Worm (Caenorhabditis elegans) whole organism, young adult: Measurements from ENCODE around the gene F21C10.13.

ENCODE experiments used
- B0035.1 ChIP-seq: sonication (generic microtip); optimal IDR thresholded peaks from 2 replicates; lab custom pipeline; 2016; ENCODE audit warnings: missing genetic modification characterization, mild to moderate bottlenecking, missing compliant biosample characterization, missing genotype, missing genetic modification reagents
- B0336.3 ChIP-seq: fragments of 200-800 bp; sonication (Bioruptor generic); IDR thresholded peaks from 2 replicates; pipeline ENCODE4 v1.3.6; 2022; ENCODE audit warnings: missing genetic modification characterization, missing compliant biosample characterization
- F55B11.4 ChIP-seq: sonication (generic microtip); optimal IDR thresholded peaks from 2 replicates; lab custom pipeline; 2016; ENCODE audit warnings: missing compliant biosample characterization, missing genetic modification characterization, borderline replicate concordance; ENCODE audit not compliant: insufficient read depth
- Y56A3A.18 ChIP-seq: fragments of 200-800 bp; sonication (Bioruptor generic); IDR thresholded peaks from 2 replicates; pipeline ENCODE4 v1.3.6; 2022; ENCODE audit warnings: missing genetic modification reagents, missing genetic modification characterization, missing compliant biosample characterization
- Y67H2A.10 ChIP-seq: fragments of 200-800 bp; sonication (Bioruptor generic); conservative IDR thresholded peaks from 2 replicates; pipeline ENCODE4 v1.3.6; 2022; ENCODE audit warnings: missing genetic modification reagents, missing genetic modification characterization, missing compliant biosample characterization
- atf-7 ChIP-seq: sonication (generic microtip); optimal IDR thresholded peaks from 2 replicates; lab custom pipeline; 2017; ENCODE audit warnings: mild to moderate bottlenecking, missing genetic modification characterization, missing compliant biosample characterization
- attf-6 ChIP-seq: fragments of 200-800 bp; sonication (Bioruptor generic); IDR thresholded peaks from 2 replicates; pipeline ENCODE4 v1.3.6; 2022; ENCODE audit warnings: missing genetic modification reagents, missing genetic modification characterization, missing compliant biosample characterization
- cebp-1 ChIP-seq, 2 experiments: fragments of 200-800 bp in 1 of 2; sonication (Bioruptor generic) in 1 of 2; sonication (generic microtip) in 1 of 2; IDR thresholded peaks in 1 of 2; optimal IDR thresholded peaks in 1 of 2; 2 replicates each; pipeline versions ENCODE4 v1.3.6 to Lab custom; 2017 to 2022; ENCODE audit warnings: missing compliant biosample characterization in 2 of 2, missing genetic modification characterization in 2 of 2, mild to moderate bottlenecking in 1 of 2, missing genetic modification reagents in 1 of 2, moderate library complexity in 1 of 2
- ceh-100 ChIP-seq: fragments of 200-800 bp; sonication (Bioruptor generic); IDR thresholded peaks from 2 replicates; pipeline ENCODE4 v1.3.6; 2022; ENCODE audit warnings: missing genetic modification reagents, missing genetic modification characterization, missing compliant biosample characterization
- ceh-40 ChIP-seq: fragments of 200-800 bp; sonication (Bioruptor generic); IDR thresholded peaks from 2 replicates; pipeline ENCODE4 v1.3.6; 2022; ENCODE audit warnings: missing genetic modification characterization, missing compliant biosample characterization
- ceh-79 ChIP-seq: sonication (generic microtip); optimal IDR thresholded peaks from 2 replicates; lab custom pipeline; 2017; ENCODE audit warnings: mild to moderate bottlenecking, missing genetic modification characterization, missing compliant biosample characterization
- ceh-91 ChIP-seq: fragments of 200-800 bp; sonication (Bioruptor generic); IDR thresholded peaks from 2 replicates; pipeline ENCODE4 v1.3.6; 2022; ENCODE audit warnings: missing genetic modification reagents, missing genetic modification characterization, missing compliant biosample characterization
- dox-1 ChIP-seq: fragments of 200-800 bp; sonication (Bioruptor generic); IDR thresholded peaks from 2 replicates; pipeline ENCODE4 v1.3.6; 2022; ENCODE audit warnings: missing genetic modification reagents, missing genetic modification characterization, missing compliant biosample characterization
- egl-44 ChIP-seq: fragments of 200-800 bp; sonication (Bioruptor generic); IDR thresholded peaks from 2 replicates; pipeline ENCODE4 v1.3.6; 2022; ENCODE audit warnings: missing genetic modification reagents, missing genetic modification characterization, missing compliant biosample characterization
- ekl-4 ChIP-seq: fragments of 200-800 bp; sonication (Bioruptor generic); IDR thresholded peaks from 2 replicates; pipeline ENCODE4 v1.3.6; 2022; ENCODE audit warnings: missing genetic modification reagents, missing genetic modification characterization, missing compliant biosample characterization
- ets-4 ChIP-seq: fragments of 200-800 bp; sonication (Bioruptor generic); optimal IDR thresholded peaks from 2 replicates; lab custom pipeline; 2018; ENCODE audit warnings: mild to moderate bottlenecking, missing genetic modification characterization, missing compliant biosample characterization
- hlh-12 ChIP-seq: sonication (generic microtip); optimal IDR thresholded peaks from 2 replicates; lab custom pipeline; 2016; ENCODE audit warnings: missing genetic modification characterization, missing compliant biosample characterization
- hmg-1.2 ChIP-seq: fragments of 200-800 bp; sonication (Bioruptor generic); IDR thresholded peaks from 2 replicates; pipeline ENCODE4 v1.3.6; 2022; ENCODE audit warnings: missing genetic modification reagents, missing genetic modification characterization, missing compliant biosample characterization
- hmg-20 ChIP-seq: fragments of 200-800 bp; sonication (Bioruptor generic); IDR thresholded peaks from 2 replicates; pipeline ENCODE4 v1.3.6; 2022; ENCODE audit warnings: missing genetic modification reagents, missing genetic modification characterization, missing compliant biosample characterization
- hsf-1 ChIP-seq: fragments of 200-800 bp; sonication (Bioruptor generic); IDR thresholded peaks from 2 replicates; pipeline ENCODE4 v1.3.6; 2022; ENCODE audit warnings: missing genetic modification reagents, missing genetic modification characterization, missing compliant biosample characterization
- let-526 ChIP-seq: fragments of 200-800 bp; sonication (Bioruptor generic); IDR thresholded peaks from 2 replicates; pipeline ENCODE4 v1.3.6; 2022; ENCODE audit warnings: missing genetic modification reagents, missing genetic modification characterization, missing compliant biosample characterization
- lin-54 ChIP-seq: fragments of 200-800 bp; sonication (Bioruptor generic); optimal IDR thresholded peaks from 2 replicates; lab custom pipeline; 2018; ENCODE audit warnings: mild to moderate bottlenecking, missing genetic modification characterization, missing compliant biosample characterization
- lir-1 ChIP-seq: fragments of 200-800 bp; sonication (Bioruptor generic); conservative IDR thresholded peaks from 2 replicates; pipeline ENCODE4 v1.3.6; 2022; ENCODE audit warnings: missing genetic modification reagents, missing genetic modification characterization, missing compliant biosample characterization
- madf-3 ChIP-seq: fragments of 200-800 bp; sonication (Bioruptor generic); IDR thresholded peaks from 2 replicates; pipeline ENCODE4 v1.3.6; 2022; ENCODE audit warnings: missing genetic modification reagents, missing genetic modification characterization, missing compliant biosample characterization
- madf-6 ChIP-seq: fragments of 200-800 bp; sonication (Bioruptor generic); IDR thresholded peaks from 2 replicates; pipeline ENCODE4 v1.3.6; 2022; ENCODE audit warnings: missing genetic modification reagents, missing genetic modification characterization, missing compliant biosample characterization
- madf-8 ChIP-seq: fragments of 200-800 bp; sonication (Bioruptor generic); conservative IDR thresholded peaks from 2 replicates; pipeline ENCODE4 v1.3.6; 2022; ENCODE audit warnings: missing genetic modification reagents, missing genetic modification characterization, missing compliant biosample characterization
- mcd-1 ChIP-seq: fragments of 200-800 bp; sonication (Bioruptor generic); IDR thresholded peaks from 2 replicates; pipeline ENCODE4 v1.3.6; 2022; ENCODE audit warnings: missing genetic modification reagents, missing genetic modification characterization, missing compliant biosample characterization
- mes-4 ChIP-seq: sonication (generic microtip); optimal IDR thresholded peaks from 2 replicates; lab custom pipeline; 2016; ENCODE audit warnings: missing genotype, missing genetic modification characterization, missing compliant biosample characterization
- nfyb-1 ChIP-seq: fragments of 200-800 bp; sonication (Bioruptor generic); IDR thresholded peaks from 2 replicates; pipeline ENCODE4 v1.3.6; 2022; ENCODE audit warnings: missing genetic modification reagents, missing genetic modification characterization, missing compliant biosample characterization
- pbrm-1 ChIP-seq: fragments of 200-800 bp; sonication (Bioruptor generic); IDR thresholded peaks from 2 replicates; pipeline ENCODE4 v1.3.6; 2022; ENCODE audit warnings: missing genetic modification reagents, missing genetic modification characterization, missing compliant biosample characterization
- pha-4 ChIP-seq: fragments of 150-350 bp; sonication (generic microtip); optimal IDR thresholded peaks from 2 replicates; lab custom pipeline; 2014; ENCODE audit warnings: missing biosample characterization, missing genetic modification reagents, missing genetic modification characterization
- rec-8 ChIP-seq, 2 experiments: sonication (generic microtip); optimal IDR thresholded peaks; 2 replicates each; lab custom pipeline; 2016; ENCODE audit warnings: mild to moderate bottlenecking in 2 of 2, missing genetic modification characterization in 2 of 2, missing genetic modification reagents in 2 of 2, missing genotype in 2 of 2, missing biosample characterization in 1 of 2, missing compliant biosample characterization in 1 of 2, moderate library complexity in 1 of 2
- sdz-38 ChIP-seq: sonication (generic microtip); optimal IDR thresholded peaks from 2 replicates; lab custom pipeline; 2016; ENCODE audit warnings: missing genotype, missing genetic modification characterization, missing compliant biosample characterization
- snpc-1.1 ChIP-seq: sonication (generic microtip); optimal IDR thresholded peaks from 2 replicates; lab custom pipeline; 2017; ENCODE audit warnings: missing genetic modification characterization, mild to moderate bottlenecking, missing compliant biosample characterization, antibody characterized with exemption, moderate library complexity, missing genotype, missing genetic modification reagents; ENCODE audit not compliant: insufficient read depth
- snpc-3.4 ChIP-seq: sonication (generic microtip); optimal IDR thresholded peaks from 2 replicates; lab custom pipeline; 2017; ENCODE audit warnings: missing genetic modification characterization, mild to moderate bottlenecking, missing compliant biosample characterization, antibody characterized with exemption, moderate library complexity, missing genotype, missing genetic modification reagents
- snpc-4 ChIP-seq, 5 experiments: fragments of 150-350 bp in 1 of 5; sonication (generic microtip) in 4 of 5; optimal IDR thresholded peaks; 2 replicates each; lab custom pipeline; 2014 to 2018; ENCODE audit warnings: missing genetic modification characterization in 5 of 5, missing biosample characterization in 3 of 5, antibody characterized with exemption in 2 of 5, mild to moderate bottlenecking in 2 of 5, missing compliant biosample characterization in 2 of 5, missing genotype in 2 of 5, moderate library complexity in 2 of 5, missing genetic modification reagents in 1 of 5
- tbp1 ChIP-seq: fragments of 200-800 bp; sonication (Bioruptor generic); optimal IDR thresholded peaks from 2 replicates; lab custom pipeline; 2018; ENCODE audit warnings: mild to moderate bottlenecking, missing genetic modification characterization, missing compliant biosample characterization
- xnd-1 ChIP-seq: sonication (generic microtip); optimal IDR thresholded peaks from 2 replicates; lab custom pipeline; 2016; ENCODE audit warnings: missing genotype, missing genetic modification reagents, missing genetic modification characterization, missing compliant biosample characterization
- ztf-3 ChIP-seq: fragments of 200-800 bp; sonication (Bioruptor generic); optimal IDR thresholded peaks from 2 replicates; lab custom pipeline; 2018; ENCODE audit warnings: mild to moderate bottlenecking, missing genetic modification characterization, missing compliant biosample characterization

F21C10.13 gene

DNA sequence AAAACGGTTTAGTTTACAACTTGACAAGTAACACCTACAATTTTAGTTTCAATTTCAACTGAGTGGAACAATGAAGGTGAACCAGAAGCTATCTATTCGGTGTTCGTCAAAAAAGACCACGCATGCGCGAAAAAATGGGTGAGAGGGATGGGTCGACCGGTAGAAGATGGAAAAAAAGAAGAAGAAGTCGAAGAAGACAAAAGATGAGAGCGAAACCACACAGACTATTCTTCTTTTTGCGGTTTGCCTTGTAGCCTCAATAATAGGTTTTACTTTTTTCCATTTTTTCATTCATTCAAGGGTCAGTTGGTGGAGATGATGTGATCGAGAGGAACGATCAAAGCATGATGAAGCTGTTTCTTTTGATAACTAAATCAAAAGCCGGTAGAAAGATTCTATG is 39.8 kb upstream of the F21C10.13 start:
- no peak for TF ChIP-seq mes-4 (tag; lab: Kevin White, UChicago)
- TF ChIP-seq Y67H2A.10, result no peak
- TF ChIP-seq hmg-20 (GFP tag; lab: Robert Waterston, UW), result no peak
- no peak for TF ChIP-seq ceh-91 (GFP tag; lab: Robert Waterston, UW)
- TF ChIP-seq ztf-3, result no peak
- TF ChIP-seq let-526, result no peak
- no peak for TF ChIP-seq ceh-79
- TF ChIP-seq cebp-1 (GFP tag; IDR thresholded peaks at IDR 0.05; lab: Robert Waterston, UW), result no peak
- TF ChIP-seq cebp-1 (tag; optimal IDR thresholded peaks at IDR 0.05; lab: Kevin White, UChicago), result no peak
- TF ChIP-seq, all 124 proteins: peak for 0

DNA sequence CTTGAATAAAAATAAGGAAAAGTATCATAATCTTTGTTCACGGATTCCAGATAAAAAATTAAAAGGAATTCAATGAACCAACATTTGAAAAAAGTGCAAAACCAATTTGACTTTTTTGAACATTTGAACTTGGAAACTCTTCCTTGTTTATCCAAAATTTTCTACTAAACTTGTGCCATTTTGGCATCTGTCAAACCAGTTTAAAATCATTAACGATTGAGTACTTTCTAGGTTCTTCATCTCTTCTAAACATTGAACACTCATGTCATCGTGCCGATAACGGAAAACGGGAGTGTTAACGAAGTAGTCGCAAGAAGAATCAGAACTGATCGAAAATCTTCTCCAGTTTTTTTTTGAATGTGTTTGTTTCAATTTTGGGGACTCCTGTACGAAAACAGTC is 37.9 kb upstream of the F21C10.13 start:
- TF ChIP-seq rec-8 (tag; optimal IDR thresholded peaks at IDR 0.05; lab: Kevin White, UChicago) (no peak), madf-8 (GFP tag; lab: Robert Waterston, UW) (no peak)

DNA sequence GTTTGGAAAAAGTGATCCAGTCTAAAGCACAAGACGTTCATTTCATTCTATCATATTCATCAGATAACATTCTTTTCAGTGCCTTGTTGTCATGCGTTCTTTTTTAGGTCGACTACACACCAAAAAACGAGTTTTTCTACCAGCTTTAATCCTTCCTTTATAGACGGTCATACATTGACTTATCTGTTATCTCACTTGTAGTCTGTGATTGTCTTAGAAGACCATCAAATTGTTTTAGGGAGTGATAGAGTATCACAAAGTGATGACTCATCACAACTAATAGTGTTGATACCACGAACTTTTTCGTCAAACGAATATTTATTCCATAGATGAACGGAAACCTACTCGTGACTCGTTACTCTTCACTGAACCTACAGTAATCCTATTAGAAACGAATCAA is 36.3 kb upstream of the F21C10.13 start:
- TF ChIP-seq tbp1 (GFP tag; lab: Kevin White, UChicago) (no peak), sdz-38 (no peak), madf-3 (GFP tag; lab: Robert Waterston, UW) (no peak)

- peak; percentile 89 for TF ChIP-seq attf-6
- TF ChIP-seq nfyb-1, result peak; percentile 54; the same call in 1 of the 2 replicates
- 0 out of 2 replicates have a peak, but pooled peaks have one; percentile 29 for TF ChIP-seq Y56A3A.18 (GFP tag; lab: Robert Waterston, UW)
- TF ChIP-seq madf-6, result peak; percentile 52; the same call in 1 of the 2 replicates
- 0 out of 2 replicates have a peak, but pooled peaks have one; percentile 21 for TF ChIP-seq ceh-100 (GFP tag; lab: Robert Waterston, UW)
- TF ChIP-seq ceh-40 (GFP tag; lab: Robert Waterston, UW), result peak; percentile 24; the same call in 1 of the 2 replicates
- peak; percentile 22; the same call in 1 of the 2 replicates for TF ChIP-seq mcd-1 (GFP tag; lab: Robert Waterston, UW)
- TF ChIP-seq egl-44 (GFP tag; lab: Robert Waterston, UW), result peak; percentile 70; the same call in 1 of the 2 replicates
- peak; percentile 21; the same call in 1 of the 2 replicates for TF ChIP-seq hmg-1.2
- TF ChIP-seq dox-1, result peak; percentile 89
- TF ChIP-seq madf-3 (GFP tag; lab: Robert Waterston, UW), result 0 out of 2 replicates have a peak, but pooled peaks have one; percentile 21
- TF ChIP-seq snpc-1.1 (tag; lab: Kevin White, UChicago), result peak; percentile 5
- 0 out of 2 replicates have a peak, but pooled peaks have one; percentile 15 for TF ChIP-seq pbrm-1 (GFP tag; lab: Robert Waterston, UW)
- TF ChIP-seq ekl-4, result peak; percentile 76
Observed at ce11 chrV:9086650-9087049, 35.5 kb upstream of the F21C10.13 start.

DNA sequence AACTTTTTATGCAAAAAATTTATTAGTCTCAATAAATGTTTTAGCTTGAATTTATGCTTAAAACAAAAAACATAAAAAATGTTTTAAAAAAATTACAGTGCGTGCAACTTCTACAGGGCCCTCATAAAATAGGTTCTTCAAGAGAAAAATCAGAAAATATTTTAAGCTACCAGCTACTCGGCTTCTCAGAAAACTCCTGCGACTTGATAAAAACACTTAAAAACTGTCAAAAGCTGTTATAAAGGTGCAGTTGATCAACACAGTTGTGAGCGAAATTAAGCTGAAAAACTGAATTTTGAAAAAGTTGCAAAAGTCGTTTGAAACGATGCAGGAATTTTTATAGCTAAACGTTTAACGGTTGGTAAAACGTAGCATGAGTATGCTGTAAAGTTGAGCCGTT is 33.3 kb upstream of the F21C10.13 start:
- TF ChIP-seq hsf-1 (GFP tag; lab: Robert Waterston, UW) (no peak), snpc-1.1 (tag; lab: Kevin White, UChicago) (no peak), mes-4 (tag; lab: Kevin White, UChicago) (no peak), ets-4 (GFP tag; lab: Kevin White, UChicago) (no peak), lin-54 (GFP tag; lab: Kevin White, UChicago) (peak; percentile 4), snpc-4 (GFP tag; optimal IDR thresholded peaks at IDR 0.05; lab: Kevin White, UChicago) (no peak), snpc-4 (tag; optimal IDR thresholded peaks at IDR 0.05; lab: Kevin White, UChicago) (no peak), xnd-1 (no peak), hlh-12 (tag; lab: Kevin White, UChicago) (no peak), ceh-91 (GFP tag; lab: Robert Waterston, UW) (no peak), madf-8 (GFP tag; lab: Robert Waterston, UW) (no peak), hmg-1.2 (peak; percentile 34; the same call in 1 of the 2 replicates), F55B11.4 (no peak), ceh-40 (GFP tag; lab: Robert Waterston, UW) (peak; percentile 69; the same call in 1 of the 2 replicates), dox-1 (peak; percentile 87), B0035.1 (tag; lab: Kevin White, UChicago) (no peak), madf-6 (no peak), pha-4 (tag; lab: Kevin White, UChicago) (no peak), B0336.3 (GFP tag; lab: Robert Waterston, UW) (no peak), atf-7 (no peak), lir-1 (GFP tag; lab: Robert Waterston, UW) (no peak), snpc-3.4 (tag; lab: Kevin White, UChicago) (no peak)
